Worm (Caenorhabditis elegans) whole organism, L3 larva: ENCODE data around the gene snr-4.
A peak's percentile ranks its signal among the peaks of the same experiment; 100 is the strongest.

Source experiments
- R02D3.7 ChIP-seq: fragments of 150-350 bp; optimal IDR thresholded peaks from 2 replicates; lab custom pipeline; 2014; ENCODE audit warnings: missing biosample characterization, missing genetic modification characterization
- ZK546.5 ChIP-seq: sonication (generic microtip); optimal IDR thresholded peaks from 2 replicates; lab custom pipeline; 2017; ENCODE audit warnings: missing biosample characterization, missing genetic modification characterization
- ama-1 ChIP-seq: fragments of 150-350 bp; optimal IDR thresholded peaks from 2 replicates; lab custom pipeline; 2018
- ceh-16 ChIP-seq: sonication (generic microtip); optimal IDR thresholded peaks from 2 replicates; lab custom pipeline; 2017; ENCODE audit warnings: missing biosample characterization, missing genetic modification characterization
- ceh-28 ChIP-seq: fragments of 150-350 bp; optimal IDR thresholded peaks from 2 replicates; lab custom pipeline; 2014; ENCODE audit warnings: missing biosample characterization, missing genetic modification reagents, missing genetic modification characterization
- ceh-82 ChIP-seq: fragments of 150-350 bp; optimal IDR thresholded peaks from 2 replicates; lab custom pipeline; 2014; ENCODE audit warnings: missing biosample characterization, missing genetic modification characterization
- egl-27 ChIP-seq: sonication (generic microtip); optimal IDR thresholded peaks from 4 replicates; lab custom pipeline; 2017; ENCODE audit warnings: missing biosample characterization, missing genetic modification reagents, missing genetic modification characterization
- egl-5 ChIP-seq: fragments of 150-350 bp; optimal IDR thresholded peaks from 2 replicates; lab custom pipeline; 2017; ENCODE audit warnings: missing biosample characterization, missing genetic modification reagents, missing genetic modification characterization, inconsistent platforms
- elt-2 ChIP-seq: sonication (generic microtip); optimal IDR thresholded peaks from 2 replicates; lab custom pipeline; 2016; ENCODE audit warnings: missing genetic modification reagents, mild to moderate bottlenecking, missing genetic modification characterization, missing compliant biosample characterization
- elt-3 ChIP-seq, 3 experiments: fragments of 150-350 bp in 1 of 3; sonication (generic microtip) in 2 of 3; optimal IDR thresholded peaks; 2 replicates in 2 of 3; 4 replicates in 1 of 3; lab custom pipeline; 2014 to 2017; ENCODE audit warnings: missing biosample characterization in 3 of 3, missing genetic modification characterization in 3 of 3
- eor-1 ChIP-seq, 2 experiments: fragments of 150-350 bp; optimal IDR thresholded peaks; 2 replicates each; lab custom pipeline; 2014 to 2018; ENCODE audit warnings: missing biosample characterization in 2 of 2, missing genetic modification characterization in 2 of 2
- fkh-10 ChIP-seq: sonication (generic microtip); optimal IDR thresholded peaks from 2 replicates; lab custom pipeline; 2017; ENCODE audit warnings: missing biosample characterization, missing genetic modification reagents, missing genetic modification characterization
- fos-1 ChIP-seq: fragments of 150-350 bp; optimal IDR thresholded peaks from 2 replicates; lab custom pipeline; 2014; ENCODE audit warnings: missing biosample characterization, missing genetic modification characterization
- hmg-11 ChIP-seq: sonication (generic microtip); optimal IDR thresholded peaks from 2 replicates; lab custom pipeline; 2016; ENCODE audit warnings: missing genetic modification characterization, missing compliant biosample characterization
- jun-1 ChIP-seq: fragments of 150-350 bp; optimal IDR thresholded peaks from 2 replicates; lab custom pipeline; 2014; ENCODE audit warnings: missing biosample characterization, missing genetic modification reagents, missing genetic modification characterization
- lin-39 ChIP-seq: fragments of 150-350 bp; optimal IDR thresholded peaks from 2 replicates; lab custom pipeline; 2018; ENCODE audit warnings: missing biosample characterization, missing genetic modification reagents, missing genetic modification characterization
- nfya-1 ChIP-seq: sonication (generic microtip); optimal IDR thresholded peaks from 2 replicates; lab custom pipeline; 2017; ENCODE audit warnings: missing genetic modification characterization, mild to moderate bottlenecking, missing compliant biosample characterization, antibody characterized with exemption, moderate library complexity; ENCODE audit not compliant: insufficient read depth
- nhr-23 ChIP-seq: fragments of 150-350 bp; optimal IDR thresholded peaks from 2 replicates; lab custom pipeline; 2014; ENCODE audit warnings: missing biosample characterization, missing genetic modification reagents, missing genetic modification characterization
- nhr-237 ChIP-seq: fragments of 150-350 bp; optimal IDR thresholded peaks from 2 replicates; lab custom pipeline; 2014; ENCODE audit warnings: missing biosample characterization, missing genetic modification characterization
- nhr-25 ChIP-seq: sonication (generic microtip); optimal IDR thresholded peaks from 2 replicates; lab custom pipeline; 2017; ENCODE audit warnings: missing biosample characterization, missing genetic modification characterization
- nhr-28 ChIP-seq: fragments of 150-350 bp; optimal IDR thresholded peaks from 2 replicates; lab custom pipeline; 2014; ENCODE audit warnings: missing biosample characterization, missing genetic modification characterization
- nhr-43 ChIP-seq: sonication (generic microtip); optimal IDR thresholded peaks from 2 replicates; lab custom pipeline; 2016; ENCODE audit warnings: mild to moderate bottlenecking, missing genetic modification characterization, missing compliant biosample characterization; ENCODE audit not compliant: poor library complexity, severe bottlenecking
- nhr-76 ChIP-seq: fragments of 150-350 bp; sonication (generic microtip); optimal IDR thresholded peaks from 5 replicates; lab custom pipeline; 2014; ENCODE audit warnings: missing biosample characterization, missing genetic modification characterization
- nhr-77 ChIP-seq: fragments of 150-350 bp; optimal IDR thresholded peaks from 2 replicates; lab custom pipeline; 2014; ENCODE audit warnings: missing biosample characterization, missing genetic modification characterization
- pha-4 ChIP-seq: fragments of 150-350 bp; optimal IDR thresholded peaks from 2 replicates; lab custom pipeline; 2014; ENCODE audit warnings: missing biosample characterization, missing genetic modification reagents, missing genetic modification characterization
- pqm-1 ChIP-seq: fragments of 150-350 bp; optimal IDR thresholded peaks from 2 replicates; lab custom pipeline; 2017; ENCODE audit warnings: missing biosample characterization, missing genetic modification characterization, inconsistent platforms
- sea-2 ChIP-seq: fragments of 150-350 bp; sonication (generic microtip); optimal IDR thresholded peaks from 4 replicates; lab custom pipeline; 2014; ENCODE audit warnings: missing biosample characterization, missing genetic modification reagents, missing genetic modification characterization
- skn-1 ChIP-seq: fragments of 150-350 bp; optimal IDR thresholded peaks from 2 replicates; lab custom pipeline; 2014; ENCODE audit warnings: missing biosample characterization, missing genetic modification characterization
- snpc-4 ChIP-seq: fragments of 150-350 bp; optimal IDR thresholded peaks from 2 replicates; lab custom pipeline; 2014; ENCODE audit warnings: missing biosample characterization, missing genetic modification characterization
- tbx-2 ChIP-seq: sonication (generic microtip); optimal IDR thresholded peaks from 2 replicates; lab custom pipeline; 2016; ENCODE audit warnings: mild to moderate bottlenecking, missing genetic modification characterization, missing compliant biosample characterization
- unc-39 ChIP-seq: sonication (generic microtip); optimal IDR thresholded peaks from 4 replicates; lab custom pipeline; 2017; ENCODE audit warnings: missing biosample characterization, missing genetic modification characterization
- unc-62 ChIP-seq: fragments of 150-350 bp; sonication (generic microtip); optimal IDR thresholded peaks from 4 replicates; lab custom pipeline; 2014; ENCODE audit warnings: missing biosample characterization, missing genetic modification reagents, missing genetic modification characterization
- zag-1 ChIP-seq: fragments of 150-350 bp; optimal IDR thresholded peaks from 2 replicates; lab custom pipeline; 2014; ENCODE audit warnings: missing biosample characterization, missing genetic modification characterization
- ztf-4 ChIP-seq: fragments of 150-350 bp; optimal IDR thresholded peaks from 2 replicates; lab custom pipeline; 2014; ENCODE audit warnings: missing biosample characterization, missing genetic modification characterization

Gene snr-4

ce11 chrV:11993706-11994345, 14.3 kb upstream of the snr-4 start, which contains the start of the genes cyl-1 and C52E4.7 (continued):
- TF ChIP-seq unc-39 (tag; lab: Kevin White, UChicago) (no peak), lin-39 (tag; lab: Kevin White, UChicago) (no peak), pha-4 (tag; lab: Kevin White, UChicago) (peak; percentile 77), ceh-16 (tag; lab: Kevin White, UChicago) (no peak), R02D3.7 (tag; lab: Kevin White, UChicago) (no peak), nhr-76 (tag; lab: Kevin White, UChicago) (no peak), ZK546.5 (tag; lab: Kevin White, UChicago) (no peak), tbx-2 (tag; lab: Kevin White, UChicago) (no peak), hmg-11 (tag; lab: Kevin White, UChicago) (peak; percentile 46), skn-1 (no peak), eor-1 (tag; optimal IDR thresholded peaks at IDR 0.05; lab: Kevin White, UChicago) (no peak), nhr-43 (tag; lab: Kevin White, UChicago) (no peak), nhr-28 (tag; lab: Kevin White, UChicago) (no peak), nhr-237 (tag; lab: Kevin White, UChicago) (no peak), zag-1 (no peak), ceh-82 (tag; lab: Kevin White, UChicago) (no peak), egl-27 (tag; lab: Kevin White, UChicago) (no peak), nhr-25 (no peak)

ce11 chrV:11990511-11991127, 11.1 kb upstream of the snr-4 start:
- TF ChIP-seq fkh-10: peak; percentile 91
- no peak for TF ChIP-seq elt-3 (tag; optimal IDR thresholded peaks at IDR 0.05; lab: Kevin White, UChicago)
- peak; percentile 7 for TF ChIP-seq ama-1 (lab: Kevin White, UChicago)
- TF ChIP-seq sea-2 (GFP tag; lab: Kevin White, UChicago): no peak
- no peak for TF ChIP-seq snpc-4 (tag; lab: Kevin White, UChicago)
- no peak for TF ChIP-seq pqm-1 (tag; lab: Kevin White, UChicago)
- no peak for TF ChIP-seq nhr-43 (tag; lab: Kevin White, UChicago)
- TF ChIP-seq nhr-237 (tag; lab: Kevin White, UChicago): no peak
- no peak for TF ChIP-seq nhr-23 (tag; lab: Kevin White, UChicago)
- TF ChIP-seq nfya-1 (tag; lab: Kevin White, UChicago): no peak
- no peak for TF ChIP-seq ceh-28 (tag; lab: Kevin White, UChicago)
- TF ChIP-seq unc-62 (GFP tag; lab: Kevin White, UChicago): no peak
- no peak for TF ChIP-seq ceh-82 (tag; lab: Kevin White, UChicago)
- TF ChIP-seq pha-4 (tag; lab: Kevin White, UChicago): peak; percentile 16

- no peak for TF ChIP-seq sea-2 (GFP tag; lab: Kevin White, UChicago)
- TF ChIP-seq nfya-1 (tag; lab: Kevin White, UChicago): no peak
Measured at ce11 chrV:11989861-11990260, 10.3 kb upstream of the snr-4 start.

ce11 chrV:11986078-11986869, 6.8 kb upstream of the snr-4 start:
- TF ChIP-seq nhr-23 (tag; lab: Kevin White, UChicago) (peak; percentile 20), lin-39 (tag; lab: Kevin White, UChicago) (no peak), elt-2 (tag; lab: Kevin White, UChicago) (peak; percentile 50), pqm-1 (tag; lab: Kevin White, UChicago) (peak; percentile 37), fkh-10 (peak; percentile 83), jun-1 (no peak)

DNA sequence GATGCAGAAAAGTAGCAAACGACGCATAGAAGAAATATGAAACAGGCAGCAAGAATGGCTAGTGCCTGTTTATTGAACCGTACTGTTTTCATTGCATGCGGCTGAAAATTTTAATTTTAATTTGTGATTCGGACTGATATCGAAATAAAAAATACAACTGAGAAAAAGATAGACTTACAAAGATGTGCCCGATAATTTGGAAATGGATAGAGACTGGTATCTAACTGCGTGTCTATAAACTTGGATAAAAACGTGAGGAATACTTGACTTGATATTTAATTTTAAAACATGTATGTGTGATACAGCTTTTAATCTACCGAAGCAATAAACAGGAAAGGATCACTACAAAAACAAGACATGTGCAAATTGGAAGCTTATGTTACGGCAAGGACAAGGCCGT, 5.9 kb upstream of the snr-4 start, which contains the start of gene mans-2:
Gene mans-2 (minus strand): TSS at position 101 of the 400 bp plus-strand sequence.
- TF ChIP-seq nhr-76 (tag; lab: Kevin White, UChicago) (no peak), zag-1 (no peak), nhr-237 (tag; lab: Kevin White, UChicago) (no peak), nhr-77 (tag; lab: Kevin White, UChicago) (no peak), sea-2 (GFP tag; lab: Kevin White, UChicago) (no peak), egl-27 (tag; lab: Kevin White, UChicago) (no peak), ztf-4 (tag; lab: Kevin White, UChicago) (no peak), fos-1 (tag; lab: Kevin White, UChicago) (no peak), egl-5 (tag; lab: Kevin White, UChicago) (no peak), nhr-25 (no peak), R02D3.7 (tag; lab: Kevin White, UChicago) (no peak)
